Worm (Caenorhabditis elegans) whole organism, L1 larva: ENCODE results near the gene R10E8.2.
"Not testable (repeated sequence)": the region's sequence is repeated elsewhere in the genome, so short reads cannot be mapped to it uniquely, and the experiment has no call there.

Experiments used
- fos-1 ChIP-seq: fragments of 150-350 bp; optimal IDR thresholded peaks from 2 replicates; lab custom pipeline; 2014; ENCODE audit warnings: missing biosample characterization, missing genetic modification characterization
- jun-1 ChIP-seq: fragments of 150-350 bp; optimal IDR thresholded peaks from 2 replicates; lab custom pipeline; 2014; ENCODE audit warnings: missing biosample characterization, missing genetic modification reagents, missing genetic modification characterization
- nhr-71 ChIP-seq: sonication (generic microtip); optimal IDR thresholded peaks from 2 replicates; lab custom pipeline; 2016; ENCODE audit warnings: mild to moderate bottlenecking, missing genetic modification characterization, moderate library complexity, missing compliant biosample characterization

ce11 chrV:18216784-18217183, 36.8 kb upstream of the R10E8.2 start, which contains the start of gene F16H6.9:
- not testable (repeated sequence) for TF ChIP-seq nhr-71; fos-1 (tag; lab: Kevin White, UChicago); jun-1 (tag; lab: Kevin White, UChicago)
